Worm (Caenorhabditis elegans): ENCODE data around the gene dig-1.

DNA sequence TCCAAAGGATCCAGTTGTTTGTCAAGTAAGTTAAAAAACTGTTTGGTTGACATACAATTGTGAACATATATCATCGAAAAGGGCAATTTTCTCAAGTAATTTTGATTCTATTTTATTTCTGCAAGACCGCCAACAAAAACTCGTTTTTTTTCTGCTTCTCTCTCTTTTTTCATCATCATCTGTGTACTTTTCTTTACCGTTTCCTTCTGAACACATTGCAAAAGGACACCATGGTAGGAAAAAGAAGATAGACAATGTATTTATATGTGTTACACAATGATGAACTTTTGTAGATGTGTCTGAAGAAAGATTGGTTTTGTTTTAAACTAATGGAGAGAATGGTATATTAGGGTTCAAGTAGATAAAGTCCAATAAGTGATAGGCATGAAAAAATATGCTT lies 52.8 kb downstream of the dig-1 start:
- TF ChIP-seq nfya-1 (tag; optimal IDR thresholded peaks at IDR 0.05; ENCODE audit: borderline replicate concordance, insufficient read depth) (no peak), D2030.7 (GFP tag; IDR thresholded peaks at IDR 0.05) (no peak), madf-6 (GFP tag; IDR thresholded peaks at IDR 0.05) (no peak)
